Worm (Caenorhabditis elegans) whole organism, late embryonic: ENCODE measurements around the gene pho-6.

Experiments used
- C08G9.2 ChIP-seq: sonication (generic microtip); optimal IDR thresholded peaks from 2 replicates; lab custom pipeline; 2016; ENCODE audit warnings: mild to moderate bottlenecking, missing genetic modification characterization, moderate library complexity, missing compliant biosample characterization
- F13H6.1 ChIP-seq: sonication (generic microtip); optimal IDR thresholded peaks from 2 replicates; lab custom pipeline; 2016; ENCODE audit warnings: missing genetic modification characterization, missing compliant biosample characterization
- K02D7.2 ChIP-seq: sonication (generic microtip); optimal IDR thresholded peaks from 2 replicates; lab custom pipeline; 2017; ENCODE audit warnings: mild to moderate bottlenecking, missing genetic modification characterization, missing compliant biosample characterization
- K09A11.1 ChIP-seq: sonication (generic microtip); optimal IDR thresholded peaks from 2 replicates; lab custom pipeline; 2017; ENCODE audit warnings: antibody characterized with exemption, mild to moderate bottlenecking, missing genetic modification characterization, missing compliant biosample characterization; ENCODE audit not compliant: insufficient read depth
- Y22D7AL.16 ChIP-seq: sonication (generic microtip); optimal IDR thresholded peaks from 2 replicates; lab custom pipeline; 2016; ENCODE audit warnings: missing genetic modification characterization, missing compliant biosample characterization
- ceh-14 ChIP-seq: sonication (generic microtip); optimal IDR thresholded peaks from 2 replicates; lab custom pipeline; 2016; ENCODE audit warnings: missing genotype, missing genetic modification characterization, missing compliant biosample characterization
- ceh-19 ChIP-seq: fragments of 200-800 bp; sonication (Bioruptor generic); optimal IDR thresholded peaks from 2 replicates; lab custom pipeline; 2018; ENCODE audit warnings: mild to moderate bottlenecking, missing genetic modification characterization, missing compliant biosample characterization
- ceh-2 ChIP-seq: sonication (generic microtip); optimal IDR thresholded peaks from 2 replicates; lab custom pipeline; 2016; ENCODE audit warnings: missing genotype, missing genetic modification characterization, missing compliant biosample characterization
- ceh-24 ChIP-seq: sonication (generic microtip); optimal IDR thresholded peaks from 2 replicates; lab custom pipeline; 2016; ENCODE audit warnings: mild to moderate bottlenecking, missing genetic modification characterization, missing compliant biosample characterization
- ceh-31 ChIP-seq: sonication (generic microtip); optimal IDR thresholded peaks from 2 replicates; lab custom pipeline; 2016; ENCODE audit warnings: missing genetic modification characterization, missing compliant biosample characterization
- ceh-34 ChIP-seq: sonication (generic microtip); optimal IDR thresholded peaks from 2 replicates; lab custom pipeline; 2016; ENCODE audit warnings: mild to moderate bottlenecking, missing genetic modification characterization, missing compliant biosample characterization
- ceh-48 ChIP-seq: sonication (generic microtip); optimal IDR thresholded peaks from 2 replicates; lab custom pipeline; 2016; ENCODE audit warnings: missing genetic modification characterization, inconsistent platforms, missing compliant biosample characterization
- ceh-6 ChIP-seq: fragments of 200-800 bp; sonication (Bioruptor generic); optimal IDR thresholded peaks from 2 replicates; lab custom pipeline; 2018; ENCODE audit warnings: mild to moderate bottlenecking, missing genetic modification characterization, missing compliant biosample characterization
- che-1 ChIP-seq: sonication (generic microtip); optimal IDR thresholded peaks from 2 replicates; lab custom pipeline; 2016; ENCODE audit warnings: mild to moderate bottlenecking, missing genetic modification characterization, missing compliant biosample characterization
- dmd-4 ChIP-seq: sonication (generic microtip); optimal IDR thresholded peaks from 2 replicates; lab custom pipeline; 2016; ENCODE audit warnings: borderline replicate concordance, missing genetic modification characterization, missing compliant biosample characterization
- elt-2 ChIP-seq: sonication (generic microtip); optimal IDR thresholded peaks from 2 replicates; lab custom pipeline; 2016; ENCODE audit warnings: missing genetic modification reagents, missing genetic modification characterization, missing compliant biosample characterization
- ets-4 ChIP-seq: sonication (generic microtip); optimal IDR thresholded peaks from 2 replicates; lab custom pipeline; 2016; ENCODE audit warnings: missing genetic modification characterization, missing compliant biosample characterization
- fax-1 ChIP-seq: sonication (generic microtip); optimal IDR thresholded peaks from 2 replicates; lab custom pipeline; 2016; ENCODE audit warnings: missing genotype, missing genetic modification characterization, missing compliant biosample characterization
- fkh-6 ChIP-seq: sonication (generic microtip); optimal IDR thresholded peaks from 2 replicates; lab custom pipeline; 2016; ENCODE audit warnings: missing genetic modification characterization, missing compliant biosample characterization
- hlh-13 ChIP-seq: fragments of 200-800 bp; sonication (Bioruptor generic); optimal IDR thresholded peaks from 2 replicates; lab custom pipeline; 2018; ENCODE audit warnings: mild to moderate bottlenecking, missing genetic modification characterization, missing compliant biosample characterization
- hlh-15 ChIP-seq: sonication (generic microtip); optimal IDR thresholded peaks from 2 replicates; lab custom pipeline; 2016; ENCODE audit warnings: missing genetic modification characterization, missing compliant biosample characterization
- hlh-30 ChIP-seq: sonication (generic microtip); optimal IDR thresholded peaks from 2 replicates; lab custom pipeline; 2017; ENCODE audit warnings: antibody characterized with exemption, missing genetic modification characterization, missing compliant biosample characterization; ENCODE audit not compliant: insufficient read depth
- hlh-6 ChIP-seq: sonication (generic microtip); optimal IDR thresholded peaks from 2 replicates; lab custom pipeline; 2016; ENCODE audit warnings: missing genotype, missing genetic modification characterization, missing compliant biosample characterization
- lim-6 ChIP-seq: sonication (generic microtip); optimal IDR thresholded peaks from 2 replicates; lab custom pipeline; 2016; ENCODE audit warnings: missing genetic modification characterization, missing compliant biosample characterization
- madf-2 ChIP-seq: sonication (generic microtip); optimal IDR thresholded peaks from 2 replicates; lab custom pipeline; 2017; ENCODE audit warnings: missing genetic modification characterization, missing compliant biosample characterization
- nfya-1 ChIP-seq: sonication (generic microtip); optimal IDR thresholded peaks from 2 replicates; lab custom pipeline; 2017; ENCODE audit warnings: missing genetic modification characterization, mild to moderate bottlenecking, missing compliant biosample characterization, antibody characterized with exemption, moderate library complexity
- nhr-11 ChIP-seq: fragments of 150-350 bp; optimal IDR thresholded peaks from 2 replicates; lab custom pipeline; 2014; ENCODE audit warnings: missing biosample characterization, missing genetic modification characterization
- nhr-232 ChIP-seq: sonication (generic microtip); optimal IDR thresholded peaks from 2 replicates; lab custom pipeline; 2016; ENCODE audit warnings: missing genetic modification characterization, missing compliant biosample characterization
- npax-4 ChIP-seq: sonication (generic microtip); optimal IDR thresholded peaks from 2 replicates; lab custom pipeline; 2016; ENCODE audit warnings: missing genetic modification characterization, missing compliant biosample characterization
- odd-2 ChIP-seq: sonication (generic microtip); optimal IDR thresholded peaks from 2 replicates; lab custom pipeline; 2017; ENCODE audit warnings: antibody characterized with exemption, mild to moderate bottlenecking, missing genetic modification characterization, missing compliant biosample characterization
- pag-3 ChIP-seq: sonication (generic microtip); optimal IDR thresholded peaks from 2 replicates; lab custom pipeline; 2016; ENCODE audit warnings: missing compliant biosample characterization, missing genetic modification characterization, borderline replicate concordance
- pat-9 ChIP-seq: fragments of 200-800 bp; sonication (Bioruptor generic); optimal IDR thresholded peaks from 2 replicates; lab custom pipeline; 2018; ENCODE audit warnings: mild to moderate bottlenecking, missing genetic modification characterization, moderate library complexity, missing compliant biosample characterization
- pax-1 ChIP-seq: fragments of 150-350 bp; optimal IDR thresholded peaks from 2 replicates; lab custom pipeline; 2014; ENCODE audit warnings: missing biosample characterization, missing genetic modification characterization
- pha-2 ChIP-seq: sonication (generic microtip); optimal IDR thresholded peaks from 2 replicates; lab custom pipeline; 2017; ENCODE audit warnings: mild to moderate bottlenecking, missing genetic modification characterization, missing compliant biosample characterization
- pros-1 ChIP-seq: fragments of 150-350 bp; optimal IDR thresholded peaks from 2 replicates; lab custom pipeline; 2014; ENCODE audit warnings: missing biosample characterization, missing genetic modification reagents, missing genetic modification characterization
- sox-2 ChIP-seq: fragments of 200-800 bp; sonication (Bioruptor generic); IDR thresholded peaks from 2 replicates; pipeline ENCODE4 v1.3.6; 2022; ENCODE audit warnings: missing genetic modification reagents, missing genetic modification characterization, missing compliant biosample characterization
- tbx-2 ChIP-seq: sonication (generic microtip); optimal IDR thresholded peaks from 2 replicates; lab custom pipeline; 2016; ENCODE audit warnings: missing genetic modification characterization, missing compliant biosample characterization
- tbx-7 ChIP-seq: sonication (generic microtip); optimal IDR thresholded peaks from 2 replicates; lab custom pipeline; 2016; ENCODE audit warnings: missing genotype, missing genetic modification characterization, missing compliant biosample characterization
- unc-3 ChIP-seq, 2 experiments: fragments of 200-800 bp in 1 of 2; sonication (Bioruptor generic) in 1 of 2; sonication (generic microtip) in 1 of 2; conservative IDR thresholded peaks in 1 of 2; optimal IDR thresholded peaks in 1 of 2; 2 replicates each; pipeline versions ENCODE4 v1.3.6 to Lab custom; 2016 to 2022; ENCODE audit warnings: missing compliant biosample characterization in 2 of 2, missing genetic modification characterization in 2 of 2, missing genetic modification reagents in 1 of 2
- unc-42 ChIP-seq: sonication (generic microtip); optimal IDR thresholded peaks from 2 replicates; lab custom pipeline; 2016; ENCODE audit warnings: missing genotype, missing genetic modification characterization, missing compliant biosample characterization
- unc-86 ChIP-seq: sonication (generic microtip); optimal IDR thresholded peaks from 2 replicates; lab custom pipeline; 2016; ENCODE audit warnings: missing genetic modification characterization, missing compliant biosample characterization
- zip-5 ChIP-seq: sonication (generic microtip); optimal IDR thresholded peaks from 2 replicates; lab custom pipeline; 2016; ENCODE audit warnings: missing genetic modification characterization, missing compliant biosample characterization

The pho-6 gene

DNA sequence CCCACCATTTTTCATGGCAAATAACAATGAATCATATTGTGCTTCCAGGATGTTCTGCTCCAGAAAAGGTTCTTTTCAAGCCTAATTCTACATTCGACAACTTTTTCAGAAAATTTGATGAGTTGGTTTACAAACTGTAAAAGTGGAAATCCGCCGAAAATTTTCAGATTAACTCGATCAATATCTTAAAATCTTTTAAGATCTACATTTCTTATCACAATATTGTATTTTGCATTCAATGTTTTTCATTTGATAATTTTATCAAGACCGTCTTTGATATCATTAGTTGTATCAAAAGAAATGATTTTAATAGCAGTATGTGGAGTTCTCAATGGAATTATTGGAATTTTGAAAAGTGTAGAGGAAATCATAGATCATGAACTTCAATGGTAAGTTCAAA lies 34.5 kb downstream of the pho-6 start, which contains the start of gene F38E1.6:
F38E1.6 (plus strand) TSS at position 301 of the 400 bp plus-strand sequence.
- TF ChIP-seq ceh-19 (GFP tag; lab: Kevin White, UChicago): no peak
- TF ChIP-seq ets-4: no peak
- TF ChIP-seq pha-2 (tag; lab: Kevin White, UChicago): no peak
- no peak for TF ChIP-seq sox-2 (GFP tag; lab: Robert Waterston, UW)
- TF ChIP-seq nhr-11 (tag; lab: Kevin White, UChicago): no peak
- no peak for TF ChIP-seq F13H6.1 (tag; lab: Kevin White, UChicago)
- no peak for TF ChIP-seq lim-6 (tag; lab: Kevin White, UChicago)
- no peak for TF ChIP-seq pros-1 (tag; lab: Kevin White, UChicago)
- no peak for TF ChIP-seq K02D7.2 (tag; lab: Kevin White, UChicago)
- TF ChIP-seq fkh-6 (tag; lab: Kevin White, UChicago): no peak
- no peak for TF ChIP-seq madf-2 (tag; lab: Kevin White, UChicago)
- no peak for TF ChIP-seq npax-4 (tag; lab: Kevin White, UChicago)
- TF ChIP-seq fax-1 (tag; lab: Kevin White, UChicago): no peak
- no peak for TF ChIP-seq C08G9.2
- TF ChIP-seq Y22D7AL.16: no peak
- no peak for TF ChIP-seq ceh-2 (tag; lab: Kevin White, UChicago)
- TF ChIP-seq odd-2 (tag; lab: Kevin White, UChicago): no peak
- TF ChIP-seq unc-86: no peak

DNA sequence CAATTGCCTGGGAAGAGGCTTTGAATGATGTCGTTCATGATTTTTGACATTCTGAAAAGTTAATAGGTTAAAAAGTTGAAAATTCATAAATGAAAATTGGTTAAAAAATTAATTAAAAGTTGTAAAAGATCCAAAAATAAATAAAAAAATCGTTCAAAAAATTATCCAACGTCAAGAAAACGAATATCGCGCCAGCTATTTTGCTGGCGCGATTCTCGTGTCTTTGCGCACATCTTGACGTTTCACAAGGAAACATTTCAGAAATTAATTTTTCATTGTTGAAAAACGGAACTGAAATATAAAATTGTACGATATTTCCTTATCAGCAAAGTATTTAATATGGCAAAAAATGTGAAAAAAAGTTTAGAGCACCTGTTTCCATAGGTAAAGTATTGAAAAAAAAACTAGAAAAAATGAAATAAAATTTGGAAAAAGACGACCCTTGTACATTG lies 35.1 kb downstream of the pho-6 start, which contains the start of gene mpdu-1:
mpdu-1 (minus strand) TSS at position 51 of the 452 bp plus-strand sequence.
- TF ChIP-seq elt-2 (tag; lab: Kevin White, UChicago) (peak; percentile 36), ceh-2 (tag; lab: Kevin White, UChicago) (no peak), nhr-11 (tag; lab: Kevin White, UChicago) (no peak), dmd-4 (tag; lab: Kevin White, UChicago) (no peak), nhr-232 (tag; lab: Kevin White, UChicago) (no peak), nfya-1 (tag; lab: Kevin White, UChicago) (peak; percentile 27), unc-42 (tag; lab: Kevin White, UChicago) (no peak), hlh-6 (no peak), tbx-2 (no peak)

DNA sequence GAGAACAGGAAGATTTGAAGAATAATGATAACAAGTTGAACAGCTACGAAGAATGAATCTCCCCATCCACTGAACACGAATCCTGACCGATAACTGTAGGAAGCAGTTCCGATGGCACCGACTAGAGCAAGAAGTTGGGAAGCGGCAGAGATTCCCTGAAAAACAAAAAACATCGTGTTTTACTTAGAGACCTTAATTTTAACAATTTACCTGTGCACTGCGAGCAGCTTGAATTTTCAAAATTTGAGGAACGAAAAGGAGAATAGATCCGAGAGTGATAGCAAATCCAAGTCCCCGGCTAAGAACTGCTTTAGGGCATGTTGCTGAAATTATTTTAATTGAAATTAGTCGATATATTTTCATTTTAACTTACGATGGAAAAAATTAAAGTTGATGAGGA lies 35.6 kb downstream of the pho-6 start:
- TF ChIP-seq ceh-14 (tag; lab: Kevin White, UChicago) (no peak), che-1 (tag; lab: Kevin White, UChicago) (no peak), fkh-6 (tag; lab: Kevin White, UChicago) (no peak), ceh-24 (no peak), K09A11.1 (tag; lab: Kevin White, UChicago) (no peak), hlh-30 (tag; lab: Kevin White, UChicago) (no peak), nhr-11 (tag; lab: Kevin White, UChicago) (no peak), pax-1 (no peak), ceh-19 (GFP tag; lab: Kevin White, UChicago) (no peak)

- no peak for TF ChIP-seq K09A11.1 (tag; lab: Kevin White, UChicago)
These were observed 36.5 kb downstream of the pho-6 start for ce11 chrV:8357756-8358155.

- TF ChIP-seq ceh-6 (GFP tag; lab: Kevin White, UChicago) (no peak), pat-9 (tag; lab: Kevin White, UChicago) (no peak), hlh-15 (tag; lab: Kevin White, UChicago) (no peak), nhr-11 (tag; lab: Kevin White, UChicago) (no peak), dmd-4 (tag; lab: Kevin White, UChicago) (no peak), K09A11.1 (tag; lab: Kevin White, UChicago) (no peak), pag-3 (no peak), ceh-31 (tag; lab: Kevin White, UChicago) (no peak), zip-5 (tag; lab: Kevin White, UChicago) (no peak), che-1 (tag; lab: Kevin White, UChicago) (no peak), ceh-48 (tag; lab: Kevin White, UChicago) (no peak), hlh-13 (GFP tag; lab: Kevin White, UChicago) (no peak), sox-2 (GFP tag; lab: Robert Waterston, UW) (no peak), unc-3 (GFP tag; conservative IDR thresholded peaks at IDR 0.05; lab: Robert Waterston, UW) (no peak), unc-3 (tag; optimal IDR thresholded peaks at IDR 0.05; lab: Kevin White, UChicago) (no peak), tbx-7 (tag; lab: Kevin White, UChicago) (no peak), ceh-34 (tag; lab: Kevin White, UChicago) (no peak)
These were observed 38.6 kb downstream of the pho-6 start, which contains the start of gene mom-2 for ce11 chrV:8355435-8356212. Gene mom-2, plus strand, starts transcription at chrV:8355988.
